Worm (Caenorhabditis elegans) whole organism, L4 larva: ENCODE results near the gene F09C6.11.

Source experiments
- F26F4.8 ChIP-seq: fragments of 200-800 bp; sonication (Bioruptor generic); conservative IDR thresholded peaks from 2 replicates; pipeline ENCODE4 v1.3.6; 2022; ENCODE audit warnings: missing genetic modification characterization, missing compliant biosample characterization
- F49E8.2 ChIP-seq: sonication (generic microtip); optimal IDR thresholded peaks from 2 replicates; lab custom pipeline; 2016; ENCODE audit warnings: missing compliant biosample characterization, mild to moderate bottlenecking, missing genetic modification characterization, borderline replicate concordance
- Y5F2A.4 ChIP-seq: fragments of 200-800 bp; sonication (Bioruptor generic); optimal IDR thresholded peaks from 2 replicates; lab custom pipeline; 2018; ENCODE audit warnings: mild to moderate bottlenecking, missing genetic modification characterization, missing compliant biosample characterization
- Y75B8A.6 ChIP-seq: fragments of 200-800 bp; sonication (Bioruptor generic); IDR thresholded peaks from 2 replicates; pipeline ENCODE4 v1.3.6; 2022; ENCODE audit warnings: missing genetic modification reagents, missing genetic modification characterization, missing compliant biosample characterization
- aha-1 ChIP-seq: fragments of 150-350 bp; peaks from one replicate; lab custom pipeline; 2014; ENCODE audit warnings: missing biosample characterization, missing genetic modification characterization
- aly-2 ChIP-seq: sonication (generic microtip); optimal IDR thresholded peaks from 2 replicates; lab custom pipeline; 2018; ENCODE audit warnings: missing biosample characterization, missing genetic modification characterization
- ceh-20 ChIP-seq: fragments of 200-800 bp; sonication (Bioruptor generic); IDR thresholded peaks from 2 replicates; pipeline ENCODE4 v1.3.6; 2022; ENCODE audit warnings: missing genetic modification reagents, missing genetic modification characterization, missing compliant biosample characterization
- daf-16 ChIP-seq, 3 experiments: sonication (generic microtip); optimal IDR thresholded peaks; 2 replicates each; lab custom pipeline; 2016 to 2017; ENCODE audit warnings: missing genetic modification characterization in 3 of 3, missing genetic modification reagents in 3 of 3, mild to moderate bottlenecking in 2 of 3, missing compliant biosample characterization in 2 of 3, missing biosample characterization in 1 of 3, moderate library complexity in 1 of 3
- daf-19 ChIP-seq: fragments of 200-800 bp; sonication (Bioruptor generic); conservative IDR thresholded peaks from 2 replicates; pipeline ENCODE4 v1.3.6; 2022; ENCODE audit warnings: missing genetic modification characterization, missing compliant biosample characterization
- egl-27 ChIP-seq: sonication (generic microtip); optimal IDR thresholded peaks from 3 replicates; lab custom pipeline; 2017; ENCODE audit warnings: missing biosample characterization, missing genetic modification reagents, missing genetic modification characterization
- fkh-10 ChIP-seq: fragments of 150-350 bp; optimal IDR thresholded peaks from 2 replicates; lab custom pipeline; 2014; ENCODE audit warnings: missing biosample characterization, missing genetic modification reagents, missing genetic modification characterization
- gei-8 ChIP-seq: fragments of 200-800 bp; sonication (Bioruptor generic); optimal IDR thresholded peaks from 2 replicates; lab custom pipeline; 2018; ENCODE audit warnings: mild to moderate bottlenecking, missing genetic modification characterization, missing compliant biosample characterization
- lim-7 ChIP-seq: fragments of 200-800 bp; sonication (Bioruptor generic); IDR thresholded peaks from 2 replicates; pipeline ENCODE4 v1.3.6; 2022; ENCODE audit warnings: missing genetic modification characterization, missing compliant biosample characterization
- lin-1 ChIP-seq: fragments of 200-800 bp; sonication (Bioruptor generic); IDR thresholded peaks from 2 replicates; pipeline ENCODE4 v1.3.6; 2022; ENCODE audit warnings: missing genetic modification reagents, missing genetic modification characterization, missing compliant biosample characterization
- lin-38 ChIP-seq: fragments of 200-800 bp; sonication (Bioruptor generic); IDR thresholded peaks from 2 replicates; pipeline ENCODE4 v1.3.6; 2022; ENCODE audit warnings: missing genetic modification reagents, missing genetic modification characterization, missing compliant biosample characterization
- lsy-2 ChIP-seq, 2 experiments: fragments of 150-350 bp in 1 of 2; sonication (generic microtip) in 1 of 2; optimal IDR thresholded peaks; 2 replicates each; lab custom pipeline; 2014 to 2017; ENCODE audit warnings: missing biosample characterization in 2 of 2, missing genetic modification characterization in 2 of 2
- madf-5 ChIP-seq, 2 experiments: fragments of 200-800 bp; sonication (Bioruptor generic); IDR thresholded peaks; 2 replicates each; pipeline ENCODE4 v1.3.6; 2022; ENCODE audit warnings: missing compliant biosample characterization in 2 of 2, missing genetic modification characterization in 2 of 2
- mes-2 ChIP-seq: sonication (generic microtip); optimal IDR thresholded peaks from 2 replicates; lab custom pipeline; 2016; ENCODE audit warnings: missing genotype, mild to moderate bottlenecking, missing genetic modification characterization, missing compliant biosample characterization; ENCODE audit not compliant: poor library complexity, severe bottlenecking
- nhr-10 ChIP-seq: fragments of 150-350 bp; optimal IDR thresholded peaks from 2 replicates; lab custom pipeline; 2014; ENCODE audit warnings: missing biosample characterization, missing genetic modification characterization
- nhr-237 ChIP-seq: sonication (generic microtip); optimal IDR thresholded peaks from 2 replicates; lab custom pipeline; 2017; ENCODE audit warnings: missing biosample characterization, missing genetic modification characterization
- nhr-6 ChIP-seq: fragments of 150-350 bp; optimal IDR thresholded peaks from 2 replicates; lab custom pipeline; 2014; ENCODE audit warnings: missing biosample characterization, missing genetic modification characterization
- pha-4 ChIP-seq, 2 experiments: fragments of 150-350 bp in 1 of 2; fragments of 200-800 bp in 1 of 2; sonication (Bioruptor generic) in 1 of 2; IDR thresholded peaks in 1 of 2; optimal IDR thresholded peaks in 1 of 2; 2 replicates each; pipeline versions ENCODE4 v1.3.6 to Lab custom; 2014 to 2022; ENCODE audit warnings: missing genetic modification characterization in 2 of 2, missing genetic modification reagents in 2 of 2, missing biosample characterization in 1 of 2, missing compliant biosample characterization in 1 of 2
- skn-1 ChIP-seq: fragments of 150-350 bp; optimal IDR thresholded peaks from 2 replicates; lab custom pipeline; 2014; ENCODE audit warnings: missing biosample characterization, missing genetic modification characterization
- spr-3 ChIP-seq: fragments of 200-800 bp; sonication (Bioruptor generic); optimal IDR thresholded peaks from 2 replicates; lab custom pipeline; 2018; ENCODE audit warnings: mild to moderate bottlenecking, missing genetic modification characterization, missing compliant biosample characterization
- tra-1 ChIP-seq: fragments of 200-800 bp; sonication (Bioruptor generic); IDR thresholded peaks from 2 replicates; pipeline ENCODE4 v1.3.6; 2022; ENCODE audit warnings: missing genetic modification reagents, missing genetic modification characterization, missing compliant biosample characterization
- unc-62 ChIP-seq, 3 experiments: fragments of 150-350 bp in 1 of 3; sonication (generic microtip); optimal IDR thresholded peaks in 2 of 3; peaks in 1 of 3; 1 replicate in 1 of 3; 2 replicates in 2 of 3; lab custom pipeline; 2014 to 2017; ENCODE audit warnings: missing biosample characterization in 3 of 3, missing genetic modification characterization in 3 of 3, missing genetic modification reagents in 3 of 3, missing genotype in 1 of 3
- zag-1 ChIP-seq: fragments of 150-350 bp; optimal IDR thresholded peaks from 2 replicates; lab custom pipeline; 2014; ENCODE audit warnings: missing biosample characterization, missing genetic modification characterization
- zfp-2 ChIP-seq: sonication (generic microtip); optimal IDR thresholded peaks from 2 replicates; lab custom pipeline; 2016; ENCODE audit warnings: mild to moderate bottlenecking, missing genetic modification characterization, missing compliant biosample characterization
- zip-11 ChIP-seq: fragments of 200-800 bp; sonication (Bioruptor generic); IDR thresholded peaks from 2 replicates; pipeline ENCODE4 v1.3.6; 2022; ENCODE audit warnings: missing genetic modification characterization, missing compliant biosample characterization
- zip-2 ChIP-seq: fragments of 150-350 bp; optimal IDR thresholded peaks from 2 replicates; lab custom pipeline; 2014; ENCODE audit warnings: missing biosample characterization, missing genetic modification characterization

Gene F09C6.11

ce11 chrV:16882260-16882918 lies at the start of gene F09C6.11, which contains the start of gene F09C6.12:
F09C6.11 (minus strand) TSS chrV:16882310.
F09C6.12 (plus strand) TSS chrV:16882868.
- TF ChIP-seq pha-4 (GFP tag; IDR thresholded peaks at IDR 0.05; lab: Robert Waterston, UW) (no peak), pha-4 (tag; optimal IDR thresholded peaks at IDR 0.05; lab: Kevin White, UChicago) (peak; percentile 27), nhr-6 (tag; lab: Kevin White, UChicago) (no peak)

- TF ChIP-seq unc-62 (GFP tag; optimal IDR thresholded peaks at IDR 0.05 in 1 of 2; lab: Kevin White, UChicago): no peak
- TF ChIP-seq unc-62 (tag; optimal IDR thresholded peaks at IDR 0.05; lab: Kevin White, UChicago): no peak
- no peak for TF ChIP-seq Y5F2A.4
- no peak for TF ChIP-seq lin-1
- no peak for TF ChIP-seq aha-1
- TF ChIP-seq mes-2 (tag; lab: Kevin White, UChicago): no peak
- TF ChIP-seq fkh-10 (GFP tag; lab: Kevin White, UChicago): no peak
- no peak for TF ChIP-seq lim-7 (GFP tag; lab: Robert Waterston, UW)
- TF ChIP-seq ceh-20 (GFP tag; lab: Robert Waterston, UW): no peak
- TF ChIP-seq gei-8 (GFP tag; lab: Kevin White, UChicago): no peak
- TF ChIP-seq aly-2: no peak
- no peak for TF ChIP-seq Y75B8A.6
- TF ChIP-seq egl-27 (tag; lab: Kevin White, UChicago): no peak
- TF ChIP-seq madf-5 (GFP tag; IDR thresholded peaks at IDR 0.05; lab: Robert Waterston, UW): no peak
- TF ChIP-seq lsy-2 (tag; optimal IDR thresholded peaks at IDR 0.05; lab: Kevin White, UChicago): no peak
- no peak for TF ChIP-seq F26F4.8 (GFP tag; lab: Robert Waterston, UW)
- TF ChIP-seq nhr-237 (tag; lab: Kevin White, UChicago): no peak
- TF ChIP-seq zag-1 (tag; lab: Kevin White, UChicago): no peak
- no peak for TF ChIP-seq zfp-2 (tag; lab: Kevin White, UChicago)
Observed at ce11 chrV:16927345-16927744, 45.2 kb upstream of the F09C6.11 start, which contains the start of gene Y102A5C.36. Y102A5C.36 (minus strand) TSS chrV:16927445.

DNA sequence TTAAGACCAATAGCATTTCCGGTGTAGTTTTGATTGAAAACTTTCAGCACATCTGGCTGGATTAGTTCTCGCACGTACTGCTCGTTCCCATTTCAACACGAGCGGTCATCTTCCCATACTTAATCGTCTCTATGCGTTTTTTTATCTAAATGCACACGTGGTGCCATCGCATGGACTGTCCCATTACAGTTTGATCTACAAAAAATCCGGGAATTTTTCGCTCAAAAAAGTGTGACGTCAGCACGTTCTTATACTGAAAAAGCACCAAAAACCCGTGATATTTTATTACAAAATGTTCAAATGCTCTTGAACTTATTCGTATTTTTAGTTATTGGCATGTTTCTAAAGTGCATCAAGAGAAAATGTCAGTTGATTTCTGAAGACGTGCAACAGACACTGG lies 39.8 kb upstream of the F09C6.11 start, which contains the start of gene Y102A5C.4:
Y102A5C.4 (plus strand) TSS at position 301 of the 400 bp plus-strand sequence.
- TF ChIP-seq zip-11 (GFP tag; lab: Robert Waterston, UW): no peak
- no peak for TF ChIP-seq daf-16 (GFP tag; optimal IDR thresholded peaks at IDR 0.05; lab: Kevin White, UChicago)
- no peak for TF ChIP-seq daf-16 (tag; optimal IDR thresholded peaks at IDR 0.05; lab: Kevin White, UChicago)
- TF ChIP-seq daf-19 (GFP tag; lab: Robert Waterston, UW): no peak
- TF ChIP-seq zip-2: no peak
- no peak for TF ChIP-seq skn-1 (tag; lab: Kevin White, UChicago)
- TF ChIP-seq nhr-10 (tag; lab: Kevin White, UChicago): no peak

ce11 chrV:16919675-16920074 lies 37.6 kb upstream of the F09C6.11 start:
- TF ChIP-seq tra-1 (no peak), F49E8.2 (tag; lab: Kevin White, UChicago) (peak; percentile 68), nhr-10 (tag; lab: Kevin White, UChicago) (no peak), lin-38 (peak; percentile 63)

ce11 chrV:16918378-16918777 lies 36.3 kb upstream of the F09C6.11 start, which contains the start of the genes fbxa-206 and Y102A5C.2:
fbxa-206 (minus strand) TSS chrV:16918478.
Y102A5C.2 (plus strand) TSS chrV:16918731.
- TF ChIP-seq aha-1 (peak; percentile 18), spr-3 (GFP tag; lab: Kevin White, UChicago) (no peak)
